Fruit fly (Drosophila melanogaster) whole organism, embryonic: Measurements from ENCODE around the gene CG13962.
A peak's percentile ranks its signal among the peaks of the same experiment; 100 is the strongest.

ENCODE experiments used
- BtbVII ChIP-seq: fragments of 200-800 bp; sonication (Bioruptor generic); optimal IDR thresholded peaks from 3 replicates; lab custom pipeline; 2017; ENCODE audit warnings: missing biosample characterization, mild to moderate bottlenecking, missing genetic modification characterization
- CG10147 ChIP-seq: fragments of 200-800 bp; sonication (Bioruptor generic); optimal IDR thresholded peaks from 2 replicates; lab custom pipeline; 2019; ENCODE audit warnings: missing biosample characterization, mild to moderate bottlenecking, missing genetic modification characterization, moderate library complexity
- CG10366 ChIP-seq: fragments of 200-800 bp; sonication (Bioruptor generic); IDR thresholded peaks from 2 replicates; pipeline ENCODE4 v1.3.6; 2022; ENCODE audit warnings: missing biosample characterization, missing genetic modification characterization
- CG10959 ChIP-seq: fragments of 200-800 bp; sonication (Bioruptor generic); IDR thresholded peaks from 2 replicates; pipeline ENCODE4 v1.3.6; 2022; ENCODE audit warnings: missing biosample characterization, missing genetic modification characterization
- CG11247 ChIP-seq: fragments of 200-800 bp; sonication (Bioruptor generic); IDR thresholded peaks from 2 replicates; pipeline ENCODE4 v1.3.6; 2022; ENCODE audit warnings: missing biosample characterization, missing genetic modification characterization
- CG12769 ChIP-seq: fragments of 200-800 bp; sonication (Bioruptor generic); optimal IDR thresholded peaks from 2 replicates; lab custom pipeline; 2019; ENCODE audit warnings: missing biosample characterization, mild to moderate bottlenecking, missing genetic modification characterization, moderate library complexity
- CG13894 ChIP-seq: fragments of 200-800 bp; sonication (Bioruptor generic); optimal IDR thresholded peaks from 3 replicates; lab custom pipeline; 2018; ENCODE audit warnings: missing biosample characterization, mild to moderate bottlenecking, missing genetic modification characterization, moderate library complexity
- CG15073 ChIP-seq: fragments of 200-800 bp; sonication (Bioruptor generic); optimal IDR thresholded peaks from 2 replicates; lab custom pipeline; 2016; ENCODE audit warnings: missing biosample characterization, missing genetic modification characterization
- CG15269 ChIP-seq: fragments of 200-800 bp; sonication (Bioruptor generic); optimal IDR thresholded peaks from 2 replicates; lab custom pipeline; 2018; ENCODE audit warnings: missing biosample characterization, mild to moderate bottlenecking, missing genetic modification characterization, moderate library complexity
- CG17186 ChIP-seq: fragments of 200-800 bp; sonication (Bioruptor generic); optimal IDR thresholded peaks from 3 replicates; lab custom pipeline; 2017; ENCODE audit warnings: missing biosample characterization, missing genetic modification reagents, missing genetic modification characterization
- CG17612 ChIP-seq: fragments of 200-800 bp; sonication (Bioruptor generic); IDR thresholded peaks from 2 replicates; pipeline ENCODE4 v1.3.6; 2022; ENCODE audit warnings: missing biosample characterization, missing genetic modification characterization
- CG17912 ChIP-seq: fragments of 200-800 bp; sonication (Bioruptor generic); optimal IDR thresholded peaks from 2 replicates; lab custom pipeline; 2018; ENCODE audit warnings: missing biosample characterization, mild to moderate bottlenecking, missing genetic modification characterization
- CG18599 ChIP-seq: fragments of 200-800 bp; sonication (Bioruptor generic); optimal IDR thresholded peaks from 3 replicates; lab custom pipeline; 2017; ENCODE audit warnings: missing biosample characterization, missing genetic modification characterization, mild to moderate bottlenecking, moderate library complexity, missing genetic modification reagents
- CG2199 ChIP-seq: fragments of 200-800 bp; sonication (Bioruptor generic); IDR thresholded peaks from 3 replicates; pipeline ENCODE4 v1.3.6; 2022; ENCODE audit warnings: missing biosample characterization, missing genetic modification characterization
- CG2678 ChIP-seq: fragments of 200-800 bp; sonication (Bioruptor generic); optimal IDR thresholded peaks from 3 replicates; lab custom pipeline; 2019; ENCODE audit warnings: missing biosample characterization, mild to moderate bottlenecking, missing genetic modification characterization, moderate library complexity
- CG31441 ChIP-seq: fragments of 200-800 bp; sonication (Bioruptor generic); IDR thresholded peaks from 2 replicates; pipeline ENCODE4 v1.3.6; 2022; ENCODE audit warnings: missing biosample characterization, missing genetic modification characterization
- CG3281 ChIP-seq: fragments of 200-800 bp; sonication (Bioruptor generic); optimal IDR thresholded peaks from 3 replicates; lab custom pipeline; 2017; ENCODE audit warnings: missing biosample characterization, mild to moderate bottlenecking, missing genetic modification characterization
- CG3995 ChIP-seq: fragments of 200-800 bp; sonication (Bioruptor generic); optimal IDR thresholded peaks from 3 replicates; lab custom pipeline; 2016; ENCODE audit warnings: missing biosample characterization, missing genetic modification characterization
- CG4360 ChIP-seq: fragments of 200-800 bp; sonication (Bioruptor generic); IDR thresholded peaks from 2 replicates; pipeline ENCODE4 v1.3.6; 2022; ENCODE audit warnings: missing biosample characterization, missing genetic modification characterization
- CG6791 ChIP-seq: fragments of 200-800 bp; sonication (Bioruptor generic); IDR thresholded peaks from 3 replicates; pipeline ENCODE4 v1.3.6; 2022; ENCODE audit warnings: missing biosample characterization, missing genetic modification characterization; ENCODE audit not compliant: partially characterized antibody
- CG7745 ChIP-seq: fragments of 200-800 bp; sonication (Bioruptor generic); optimal IDR thresholded peaks from 2 replicates; lab custom pipeline; 2018; ENCODE audit warnings: missing biosample characterization, mild to moderate bottlenecking, missing genetic modification characterization, moderate library complexity
- CG7839 ChIP-seq: fragments of 200-800 bp; sonication (Bioruptor generic); optimal IDR thresholded peaks from 3 replicates; lab custom pipeline; 2018; ENCODE audit warnings: missing biosample characterization, mild to moderate bottlenecking, missing genetic modification characterization, moderate library complexity
- CG7928 ChIP-seq: fragments of 200-800 bp; sonication (Bioruptor generic); optimal IDR thresholded peaks from 2 replicates; lab custom pipeline; 2017; ENCODE audit warnings: missing biosample characterization, mild to moderate bottlenecking, missing genetic modification characterization
- CG7963 ChIP-seq: fragments of 200-800 bp; sonication (Bioruptor generic); IDR thresholded peaks from 3 replicates; pipeline ENCODE4 v1.3.6; 2022; ENCODE audit warnings: missing biosample characterization, missing genetic modification characterization; ENCODE audit not compliant: partially characterized antibody
- CG9876 ChIP-seq: fragments of 200-800 bp; sonication (Bioruptor generic); optimal IDR thresholded peaks from 2 replicates; lab custom pipeline; 2016; ENCODE audit warnings: missing biosample characterization, missing genetic modification characterization
- Camta ChIP-seq: fragments of 200-800 bp; sonication (Bioruptor generic); optimal IDR thresholded peaks from 2 replicates; lab custom pipeline; 2016; ENCODE audit warnings: missing biosample characterization, missing genetic modification characterization
- CrebB ChIP-seq: fragments of 200-800 bp; sonication (Bioruptor generic); optimal IDR thresholded peaks from 3 replicates; lab custom pipeline; 2018; ENCODE audit warnings: missing biosample characterization, mild to moderate bottlenecking, missing genetic modification characterization
- Dad ChIP-seq: fragments of 200-800 bp; sonication (Bioruptor generic); optimal IDR thresholded peaks from 3 replicates; lab custom pipeline; 2016; ENCODE audit warnings: missing biosample characterization, missing genetic modification characterization
- Dfd ChIP-seq, 2 experiments: fragments of >200 bp; optimal IDR thresholded peaks; 2 replicates each; lab custom pipeline; 2017; ENCODE audit warnings: missing biosample characterization in 2 of 2, missing genetic modification characterization in 2 of 2
- Doc2 ChIP-seq: fragments of 200-800 bp; sonication (Bioruptor generic); IDR thresholded peaks from 2 replicates; pipeline ENCODE4 v1.3.6; 2022; ENCODE audit warnings: missing biosample characterization, missing genetic modification characterization
- Fer1 ChIP-seq: fragments of 200-800 bp; sonication (Bioruptor generic); optimal IDR thresholded peaks from 2 replicates; lab custom pipeline; 2017; ENCODE audit warnings: missing biosample characterization, mild to moderate bottlenecking, missing genetic modification characterization
- Fer2 ChIP-seq: fragments of 200-800 bp; sonication (Bioruptor generic); optimal IDR thresholded peaks from 2 replicates; lab custom pipeline; 2018; ENCODE audit warnings: missing biosample characterization, mild to moderate bottlenecking, missing genetic modification characterization, moderate library complexity
- HLH3B ChIP-seq: fragments of 200-800 bp; sonication (Bioruptor generic); IDR thresholded peaks from 2 replicates; pipeline ENCODE4 v1.3.6; 2022; ENCODE audit warnings: missing biosample characterization, missing genetic modification characterization
- Nf-YC ChIP-seq: fragments of 200-800 bp; optimal IDR thresholded peaks from 3 replicates; lab custom pipeline; 2019; ENCODE audit warnings: missing biosample characterization, mild to moderate bottlenecking, missing genetic modification characterization, moderate library complexity
- Oaz ChIP-seq: fragments of 200-800 bp; sonication (Bioruptor generic); IDR thresholded peaks from 2 replicates; pipeline ENCODE4 v1.3.6; 2022; ENCODE audit warnings: missing biosample characterization, missing genetic modification characterization
- Poxn ChIP-seq: fragments of 200-800 bp; sonication (Bioruptor generic); IDR thresholded peaks from 2 replicates; pipeline ENCODE4 v1.3.6; 2022; ENCODE audit warnings: missing biosample characterization, missing genetic modification characterization
- Spps ChIP-seq: fragments of 200-800 bp; sonication (Bioruptor generic); optimal IDR thresholded peaks from 2 replicates; lab custom pipeline; 2018; ENCODE audit warnings: missing biosample characterization, mild to moderate bottlenecking, missing genetic modification characterization
- Sry-β ChIP-seq: fragments of 200-800 bp; sonication (Bioruptor generic); optimal IDR thresholded peaks from 2 replicates; lab custom pipeline; 2018; ENCODE audit warnings: missing biosample characterization, mild to moderate bottlenecking, missing genetic modification characterization, moderate library complexity
- Stat92E ChIP-seq, 3 experiments: fragments of >200 bp in 2 of 3; fragments of 200-800 bp in 1 of 3; sonication (Bioruptor generic) in 1 of 3; optimal IDR thresholded peaks; 2 replicates each; lab custom pipeline; 2017 to 2019; ENCODE audit warnings: missing biosample characterization in 3 of 3, missing genetic modification characterization in 3 of 3, mild to moderate bottlenecking in 1 of 3, moderate library complexity in 1 of 3
- Tbp ChIP-seq: fragments of >200 bp; optimal IDR thresholded peaks from 2 replicates; lab custom pipeline; 2018; ENCODE audit warnings: missing biosample characterization, missing genetic modification characterization
- Trl ChIP-seq, 3 experiments: fragments of >200 bp in 2 of 3; fragments of 200-800 bp in 1 of 3; sonication (Bioruptor generic) in 1 of 3; optimal IDR thresholded peaks; 2 replicates in 1 of 3; 3 replicates in 2 of 3; lab custom pipeline; 2016 to 2017; ENCODE audit warnings: missing biosample characterization in 1 of 3, missing genetic modification characterization in 1 of 3
- al ChIP-seq: fragments of 200-800 bp; sonication (Bioruptor generic); IDR thresholded peaks from 2 replicates; pipeline ENCODE4 v1.3.6; 2022; ENCODE audit warnings: missing biosample characterization, missing genetic modification characterization
- ara ChIP-seq: fragments of 200-800 bp; sonication (Bioruptor generic); IDR thresholded peaks from 2 replicates; pipeline ENCODE4 v1.3.6; 2022; ENCODE audit warnings: missing biosample characterization, missing genetic modification characterization
- chif ChIP-seq, 2 experiments: fragments of 200-800 bp; sonication (Bioruptor generic); optimal IDR thresholded peaks; 3 replicates each; lab custom pipeline; 2016; ENCODE audit warnings: missing biosample characterization in 2 of 2, missing genetic modification characterization in 2 of 2
- croc ChIP-seq: fragments of 200-800 bp; sonication (Bioruptor generic); conservative IDR thresholded peaks from 3 replicates; pipeline ENCODE4 v1.3.6; 2022; ENCODE audit warnings: missing biosample characterization, missing genetic modification characterization
- dpn ChIP-seq, 2 experiments: fragments of 200-800 bp; sonication (Bioruptor generic); optimal IDR thresholded peaks; 3 replicates each; lab custom pipeline; 2016; ENCODE audit warnings: missing biosample characterization in 2 of 2, missing genetic modification characterization in 2 of 2
- ftz-f1 ChIP-seq: fragments of 200-800 bp; sonication (Bioruptor generic); optimal IDR thresholded peaks from 2 replicates; lab custom pipeline; 2016; ENCODE audit warnings: missing biosample characterization, missing genetic modification characterization
- gce ChIP-seq: fragments of 200-800 bp; sonication (Bioruptor generic); IDR thresholded peaks from 3 replicates; pipeline ENCODE4 v1.3.6; 2022; ENCODE audit warnings: missing biosample characterization, missing genetic modification characterization
- hbn ChIP-seq: fragments of 200-800 bp; sonication (Bioruptor generic); IDR thresholded peaks from 2 replicates; pipeline ENCODE4 v1.3.6; 2022; ENCODE audit warnings: missing biosample characterization, missing genetic modification characterization; ENCODE audit not compliant: partially characterized antibody
- jumu ChIP-seq: fragments of 200-800 bp; sonication (Bioruptor generic); optimal IDR thresholded peaks from 3 replicates; lab custom pipeline; 2016; ENCODE audit warnings: missing biosample characterization, missing genetic modification characterization
- maf-S ChIP-seq: fragments of 200-800 bp; sonication (Bioruptor generic); optimal IDR thresholded peaks from 2 replicates; lab custom pipeline; 2016; ENCODE audit warnings: missing biosample characterization, missing genetic modification characterization
- onecut ChIP-seq: fragments of 200-800 bp; sonication (Bioruptor generic); IDR thresholded peaks from 2 replicates; pipeline ENCODE4 v1.3.6; 2022; ENCODE audit warnings: missing biosample characterization, missing genetic modification characterization

The CG13962 gene

DNA sequence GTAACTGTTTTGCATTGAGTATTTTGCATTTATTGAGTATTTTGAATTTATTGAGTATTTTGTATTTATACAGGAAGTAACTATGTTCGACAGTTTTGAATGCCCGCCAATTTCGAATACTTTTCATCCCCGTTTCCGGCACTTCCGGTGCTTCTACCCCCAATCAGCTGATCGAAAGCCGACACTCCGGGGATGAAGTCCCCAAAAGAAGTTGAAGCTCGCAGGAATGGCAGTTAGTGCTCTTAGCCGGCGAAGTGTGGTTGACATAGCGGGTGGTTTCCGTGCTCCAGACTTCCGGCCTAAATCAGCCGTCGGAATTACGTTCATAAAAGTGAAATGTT is 18.3 kb downstream of the CG13962 start, which contains the start of gene sick (continued):
- TF ChIP-seq CG11247 (GFP tag; lab: Robert Waterston, UW), result no peak
- no peak for TF ChIP-seq CG3995 (GFP tag; lab: Kevin White, UChicago)
- TF ChIP-seq CG15269, result no peak
- TF ChIP-seq Nf-YC (tag; lab: Kevin White, UChicago), result no peak
- no peak for TF ChIP-seq CG7745 (tag; lab: Kevin White, UChicago)
- no peak for TF ChIP-seq CG13894
- no peak for TF ChIP-seq ftz-f1
- no peak for TF ChIP-seq CG7963
- no peak for TF ChIP-seq CG10959 (GFP tag; lab: Robert Waterston, UW)
- no peak for TF ChIP-seq gce (GFP tag; lab: Robert Waterston, UW)
- TF ChIP-seq CrebB, result peak; percentile 34
- TF ChIP-seq Dfd (GFP tag; optimal IDR thresholded peaks at IDR 0.05; lab: Kevin White, UChicago), result no peak
- peak; percentile 71 for TF ChIP-seq Fer1 (GFP tag; lab: Kevin White, UChicago)
- TF ChIP-seq al (GFP tag; lab: Robert Waterston, UW), result no peak
- TF ChIP-seq CG6791 (GFP tag; lab: Robert Waterston, UW), result no peak
- TF ChIP-seq hbn (GFP tag; lab: Robert Waterston, UW), result no peak
- no peak for TF ChIP-seq CG17912 (GFP tag; lab: Kevin White, UChicago)
- TF ChIP-seq BtbVII (GFP tag; lab: Kevin White, UChicago), result peak; percentile 54
- TF ChIP-seq CG3281 (GFP tag; lab: Kevin White, UChicago), result peak; percentile 58
- TF ChIP-seq onecut (GFP tag; lab: Robert Waterston, UW), result no peak
- TF ChIP-seq Spps, result no peak
- no peak for TF ChIP-seq dpn (GFP tag; optimal IDR thresholded peaks at IDR 0.05; lab: Kevin White, UChicago)
- no peak for TF ChIP-seq CG7928
- 0 out of 2 replicates have a peak, but pooled peaks have one; percentile 39 for TF ChIP-seq CG31441 (GFP tag; lab: Robert Waterston, UW)
- no peak for TF ChIP-seq CG10366
- no peak for TF ChIP-seq Poxn (GFP tag; lab: Robert Waterston, UW)
- no peak for TF ChIP-seq Oaz (GFP tag; lab: Robert Waterston, UW)
- no peak for TF ChIP-seq CG15073 (GFP tag; lab: Kevin White, UChicago)
- TF ChIP-seq CG2678 (tag; lab: Kevin White, UChicago), result no peak
- TF ChIP-seq Trl (optimal IDR thresholded peaks at IDR 0.05; lab: Kevin White, UChicago), result no peak
- TF ChIP-seq Trl (GFP tag; optimal IDR thresholded peaks at IDR 0.05; lab: Kevin White, UChicago), result no peak
- no peak for TF ChIP-seq jumu (GFP tag; lab: Kevin White, UChicago)
- TF ChIP-seq CG10147 (GFP tag; lab: Kevin White, UChicago), result no peak
- TF ChIP-seq maf-S (GFP tag; lab: Kevin White, UChicago), result no peak
- TF ChIP-seq CG17612, result no peak
- TF ChIP-seq CG7839 (tag; lab: Kevin White, UChicago), result peak; percentile 35
- no peak for TF ChIP-seq Stat92E (GFP tag; optimal IDR thresholded peaks at IDR 0.05; lab: Kevin White, UChicago)
- TF ChIP-seq CG17186 (GFP tag; lab: Kevin White, UChicago), result no peak
- no peak for TF ChIP-seq CG2199
- TF ChIP-seq croc (GFP tag; lab: Robert Waterston, UW), result no peak
- TF ChIP-seq Fer2 (tag; lab: Kevin White, UChicago), result no peak
- TF ChIP-seq CG12769 (tag; lab: Kevin White, UChicago), result no peak
- no peak for TF ChIP-seq Camta (GFP tag; lab: Kevin White, UChicago)
- peak; percentile 46 for TF ChIP-seq CG18599 (GFP tag; lab: Kevin White, UChicago)
- no peak for TF ChIP-seq HLH3B
- no peak for TF ChIP-seq ara (GFP tag; lab: Robert Waterston, UW)
- no peak for TF ChIP-seq Tbp (GFP tag; lab: Kevin White, UChicago)
- no peak for TF ChIP-seq Dad
- TF ChIP-seq CG4360 (GFP tag; lab: Robert Waterston, UW), result no peak
- TF ChIP-seq chif (GFP tag; optimal IDR thresholded peaks at IDR 0.05; lab: Kevin White, UChicago), result no peak
- no peak for TF ChIP-seq Sry-β
- no peak for TF ChIP-seq CG9876 (GFP tag; lab: Kevin White, UChicago)
- no peak for TF ChIP-seq Doc2 (GFP tag; lab: Robert Waterston, UW)
